Fruit fly (Drosophila melanogaster) whole organism, embryonic: Measurements from ENCODE around the gene CG14205.
A peak's percentile ranks its signal among the peaks of the same experiment; 100 is the strongest.

Experiments used
- CG13296 ChIP-seq: fragments of 200-800 bp; sonication (Bioruptor generic); optimal IDR thresholded peaks from 3 replicates; lab custom pipeline; 2018; ENCODE audit warnings: missing biosample characterization, mild to moderate bottlenecking, missing genetic modification characterization
- CG17361 ChIP-seq: fragments of 200-800 bp; sonication (Bioruptor generic); IDR thresholded peaks from 3 replicates; pipeline ENCODE4 v1.3.6; 2022; ENCODE audit warnings: missing biosample characterization, missing genetic modification characterization
- CG6765 ChIP-seq: fragments of 200-800 bp; sonication (Bioruptor generic); optimal IDR thresholded peaks from 3 replicates; lab custom pipeline; 2017; ENCODE audit warnings: missing biosample characterization, mild to moderate bottlenecking, missing genetic modification characterization
- Ptx1 ChIP-seq: fragments of 200-800 bp; sonication (Bioruptor generic); IDR thresholded peaks from 2 replicates; pipeline ENCODE4 v1.3.6; 2022; ENCODE audit warnings: missing biosample characterization, missing genetic modification characterization
- TFAM ChIP-seq: fragments of 200-800 bp; sonication (Bioruptor generic); optimal IDR thresholded peaks from 2 replicates; lab custom pipeline; 2017; ENCODE audit warnings: missing biosample characterization, missing genetic modification characterization, inconsistent platforms
- chif ChIP-seq, 2 experiments: fragments of 200-800 bp; sonication (Bioruptor generic); optimal IDR thresholded peaks; 3 replicates each; lab custom pipeline; 2016; ENCODE audit warnings: missing biosample characterization in 2 of 2, missing genetic modification characterization in 2 of 2
- dan ChIP-seq: fragments of 200-800 bp; sonication (Bioruptor generic); IDR thresholded peaks from 2 replicates; pipeline ENCODE4 v1.3.6; 2022; ENCODE audit warnings: missing biosample characterization, missing genetic modification characterization
- dpn ChIP-seq, 2 experiments: fragments of 200-800 bp; sonication (Bioruptor generic); optimal IDR thresholded peaks; 3 replicates each; lab custom pipeline; 2016; ENCODE audit warnings: missing biosample characterization in 2 of 2, missing genetic modification characterization in 2 of 2
- jumu ChIP-seq: fragments of 200-800 bp; sonication (Bioruptor generic); optimal IDR thresholded peaks from 3 replicates; lab custom pipeline; 2016; ENCODE audit warnings: missing biosample characterization, missing genetic modification characterization
- otp ChIP-seq: fragments of 200-800 bp; sonication (Bioruptor generic); IDR thresholded peaks from 3 replicates; pipeline ENCODE4, ENCODE4 v1.3.6; 2022; ENCODE audit warnings: missing biosample characterization, missing genetic modification characterization
- pros ChIP-seq: fragments of 200-800 bp; sonication (Bioruptor generic); optimal IDR thresholded peaks from 3 replicates; lab custom pipeline; 2019; ENCODE audit warnings: missing biosample characterization, mild to moderate bottlenecking, missing genetic modification characterization, moderate library complexity
- ro ChIP-seq: fragments of 200-800 bp; sonication (Bioruptor generic); IDR thresholded peaks from 2 replicates; pipeline ENCODE4 v1.3.6; 2022; ENCODE audit warnings: missing biosample characterization, missing genetic modification characterization

- TF ChIP-seq pros (GFP tag; lab: Kevin White, UChicago): no peak
- no peak for TF ChIP-seq otp
- no peak for TF ChIP-seq chif (GFP tag; optimal IDR thresholded peaks at IDR 0.05; lab: Kevin White, UChicago)
- TF ChIP-seq CG17361: no peak
- no peak for TF ChIP-seq TFAM (GFP tag; lab: Kevin White, UChicago)
- TF ChIP-seq dpn (GFP tag; optimal IDR thresholded peaks at IDR 0.05; lab: Kevin White, UChicago): peak in 1 of 2 experiments; percentile 10
- no peak for TF ChIP-seq ro (GFP tag; lab: Robert Waterston, UW)
- peak; percentile 9 for TF ChIP-seq CG13296 (GFP tag; lab: Kevin White, UChicago)
- TF ChIP-seq Ptx1 (GFP tag; lab: Robert Waterston, UW): no peak
- no peak for TF ChIP-seq CG6765 (GFP tag; lab: Kevin White, UChicago)
- TF ChIP-seq jumu: no peak
- TF ChIP-seq dan (GFP tag; lab: Robert Waterston, UW): no peak
Observed at dm6 chrX:19601644-19602043, 9.2 kb downstream of the CG14205 start, which contains the start of gene CG14220.
